Fruit fly (Drosophila melanogaster) whole organism, embryonic: Measurements from ENCODE around the gene CG7912.

Experiments used
- ATbp ChIP-seq: fragments of 200-800 bp; sonication (Bioruptor generic); optimal IDR thresholded peaks from 2 replicates; lab custom pipeline; 2017; ENCODE audit warnings: missing biosample characterization, mild to moderate bottlenecking, missing genetic modification characterization, missing genetic modification reagents
- Ada2b ChIP-seq: fragments of 200-800 bp; sonication (Bioruptor generic); IDR thresholded peaks from 2 replicates; pipeline ENCODE4 v1.3.6; 2022; ENCODE audit warnings: missing biosample characterization, missing genetic modification characterization
- Aef1 ChIP-seq: fragments of 200-800 bp; sonication (Bioruptor generic); IDR thresholded peaks from 3 replicates; pipeline ENCODE4 v1.3.6; 2022; ENCODE audit warnings: missing biosample characterization, missing genetic modification characterization
- Atf3 ChIP-seq: fragments of 200-800 bp; sonication (Bioruptor generic); optimal IDR thresholded peaks from 3 replicates; lab custom pipeline; 2016; ENCODE audit warnings: missing biosample characterization, missing genetic modification characterization
- CG10321 ChIP-seq: fragments of 200-800 bp; sonication (Bioruptor generic); IDR thresholded peaks from 2 replicates; pipeline ENCODE4 v1.3.6; 2022; ENCODE audit warnings: missing biosample characterization, missing genetic modification characterization
- CG12071 ChIP-seq: fragments of 200-800 bp; sonication (Bioruptor generic); optimal IDR thresholded peaks from 3 replicates; lab custom pipeline; 2018; ENCODE audit warnings: missing biosample characterization, mild to moderate bottlenecking, missing genetic modification characterization
- CG13424 ChIP-seq: fragments of 200-800 bp; sonication (Bioruptor generic); optimal IDR thresholded peaks from 2 replicates; lab custom pipeline; 2019; ENCODE audit warnings: missing biosample characterization, mild to moderate bottlenecking, missing genetic modification characterization, moderate library complexity
- CG14014 ChIP-seq: fragments of 200-800 bp; sonication (Bioruptor generic); IDR thresholded peaks from 2 replicates; pipeline ENCODE4 v1.3.6; 2022; ENCODE audit warnings: missing biosample characterization, missing genetic modification characterization
- CG17186 ChIP-seq: fragments of 200-800 bp; sonication (Bioruptor generic); optimal IDR thresholded peaks from 3 replicates; lab custom pipeline; 2017; ENCODE audit warnings: missing biosample characterization, missing genetic modification reagents, missing genetic modification characterization
- CG17361 ChIP-seq: fragments of 200-800 bp; sonication (Bioruptor generic); IDR thresholded peaks from 3 replicates; pipeline ENCODE4 v1.3.6; 2022; ENCODE audit warnings: missing biosample characterization, missing genetic modification characterization
- CG2678 ChIP-seq: fragments of 200-800 bp; sonication (Bioruptor generic); optimal IDR thresholded peaks from 3 replicates; lab custom pipeline; 2019; ENCODE audit warnings: missing biosample characterization, mild to moderate bottlenecking, missing genetic modification characterization, moderate library complexity
- CG3065 ChIP-seq: fragments of 200-800 bp; sonication (Bioruptor generic); optimal IDR thresholded peaks from 2 replicates; lab custom pipeline; 2016; ENCODE audit warnings: missing biosample characterization, missing genetic modification characterization
- CG3726 ChIP-seq: fragments of 200-800 bp; sonication (Bioruptor generic); IDR thresholded peaks from 3 replicates; pipeline ENCODE4, ENCODE4 v1.3.6; 2022; ENCODE audit warnings: missing biosample characterization, missing genetic modification characterization
- CG4730 ChIP-seq: fragments of 200-800 bp; sonication (Bioruptor generic); IDR thresholded peaks from 2 replicates; pipeline ENCODE4 v1.3.6; 2022; ENCODE audit warnings: missing biosample characterization, missing genetic modification characterization
- CG6765 ChIP-seq: fragments of 200-800 bp; sonication (Bioruptor generic); optimal IDR thresholded peaks from 3 replicates; lab custom pipeline; 2017; ENCODE audit warnings: missing biosample characterization, mild to moderate bottlenecking, missing genetic modification characterization
- CG6791 ChIP-seq: fragments of 200-800 bp; sonication (Bioruptor generic); IDR thresholded peaks from 3 replicates; pipeline ENCODE4 v1.3.6; 2022; ENCODE audit warnings: missing biosample characterization, missing genetic modification characterization; ENCODE audit not compliant: partially characterized antibody
- CG6813 ChIP-seq: fragments of 200-800 bp; sonication (Bioruptor generic); optimal IDR thresholded peaks from 2 replicates; lab custom pipeline; 2017; ENCODE audit warnings: missing biosample characterization, missing genetic modification characterization, mild to moderate bottlenecking, moderate library complexity, missing genetic modification reagents
- CG9817 ChIP-seq: fragments of 200-800 bp; sonication (Bioruptor generic); optimal IDR thresholded peaks from 2 replicates; lab custom pipeline; 2018; ENCODE audit warnings: missing biosample characterization, mild to moderate bottlenecking, missing genetic modification characterization, moderate library complexity
- CTCF ChIP-seq: fragments of 200-800 bp; sonication (Bioruptor generic); optimal IDR thresholded peaks from 2 replicates; lab custom pipeline; 2017; ENCODE audit warnings: missing biosample characterization, mild to moderate bottlenecking, missing genetic modification characterization, moderate library complexity
- Dad ChIP-seq: fragments of 200-800 bp; sonication (Bioruptor generic); optimal IDR thresholded peaks from 3 replicates; lab custom pipeline; 2016; ENCODE audit warnings: missing biosample characterization, missing genetic modification characterization
- Doc3 ChIP-seq: fragments of 200-800 bp; sonication (Bioruptor generic); IDR thresholded peaks from 3 replicates; pipeline ENCODE4 v1.3.6; 2022; ENCODE audit warnings: missing biosample characterization, missing genetic modification characterization; ENCODE audit not compliant: partially characterized antibody
- Dref ChIP-seq: fragments of 200-800 bp; sonication (Bioruptor generic); IDR thresholded peaks from 2 replicates; pipeline ENCODE4 v1.3.6; 2022; ENCODE audit warnings: missing biosample characterization, missing genetic modification characterization
- Elba2 ChIP-seq: fragments of 200-800 bp; sonication (Bioruptor generic); optimal IDR thresholded peaks from 3 replicates; lab custom pipeline; 2016; ENCODE audit warnings: missing biosample characterization, missing genetic modification characterization
- Gsc ChIP-seq: fragments of 200-800 bp; sonication (Bioruptor generic); IDR thresholded peaks from 2 replicates; pipeline ENCODE4 v1.3.6; 2022; ENCODE audit warnings: missing biosample characterization, missing genetic modification characterization
- Lim3 ChIP-seq: fragments of 200-800 bp; sonication (Bioruptor generic); IDR thresholded peaks from 2 replicates; pipeline ENCODE4 v1.3.6; 2022; ENCODE audit warnings: missing biosample characterization, missing genetic modification characterization
- Lpt ChIP-seq: fragments of >200 bp; optimal IDR thresholded peaks from 2 replicates; lab custom pipeline; 2018; ENCODE audit warnings: missing biosample characterization, missing genetic modification characterization
- Mes4 ChIP-seq: fragments of 200-800 bp; sonication (Bioruptor generic); optimal IDR thresholded peaks from 2 replicates; lab custom pipeline; 2016; ENCODE audit warnings: missing biosample characterization, missing genetic modification characterization
- Six4 ChIP-seq: fragments of 200-800 bp; sonication (Bioruptor generic); optimal IDR thresholded peaks from 2 replicates; lab custom pipeline; 2016; ENCODE audit warnings: missing biosample characterization, missing genetic modification characterization
- Spps ChIP-seq: fragments of 200-800 bp; sonication (Bioruptor generic); optimal IDR thresholded peaks from 2 replicates; lab custom pipeline; 2018; ENCODE audit warnings: missing biosample characterization, mild to moderate bottlenecking, missing genetic modification characterization
- Xrp1 ChIP-seq: fragments of 200-800 bp; sonication (Bioruptor generic); IDR thresholded peaks from 2 replicates; pipeline ENCODE4 v1.3.6; 2022; ENCODE audit warnings: missing biosample characterization, missing genetic modification characterization
- abd-A ChIP-seq: fragments of 200-800 bp; sonication (Bioruptor generic); optimal IDR thresholded peaks from 3 replicates; lab custom pipeline; 2019; ENCODE audit warnings: missing biosample characterization, mild to moderate bottlenecking, missing genetic modification characterization, moderate library complexity
- ac ChIP-seq: fragments of 200-800 bp; sonication (Bioruptor generic); optimal IDR thresholded peaks from 3 replicates; lab custom pipeline; 2017; ENCODE audit warnings: missing biosample characterization, mild to moderate bottlenecking, missing genetic modification characterization
- ash1 ChIP-seq: fragments of 200-800 bp; sonication (Bioruptor generic); optimal IDR thresholded peaks from 2 replicates; lab custom pipeline; 2018; ENCODE audit warnings: missing biosample characterization, mild to moderate bottlenecking, missing genetic modification characterization
- bcd ChIP-seq: fragments of 200-800 bp; sonication (Bioruptor generic); optimal IDR thresholded peaks from 2 replicates; lab custom pipeline; 2017; ENCODE audit warnings: missing biosample characterization, mild to moderate bottlenecking, missing genetic modification characterization
- btn ChIP-seq: fragments of 200-800 bp; sonication (Bioruptor generic); optimal IDR thresholded peaks from 2 replicates; lab custom pipeline; 2016; ENCODE audit warnings: missing biosample characterization, missing genetic modification characterization
- dm ChIP-seq: fragments of 200-800 bp; sonication (Bioruptor generic); optimal IDR thresholded peaks from 3 replicates; lab custom pipeline; 2016; ENCODE audit warnings: missing biosample characterization, missing genetic modification characterization
- ems ChIP-seq: fragments of 200-800 bp; sonication (Bioruptor generic); optimal IDR thresholded peaks from 3 replicates; lab custom pipeline; 2016; ENCODE audit warnings: missing biosample characterization, missing genetic modification characterization
- fd102C ChIP-seq: fragments of 200-800 bp; sonication (Bioruptor generic); optimal IDR thresholded peaks from 2 replicates; lab custom pipeline; 2018; ENCODE audit warnings: missing biosample characterization, mild to moderate bottlenecking, missing genetic modification characterization, moderate library complexity
- fd3F ChIP-seq: fragments of 200-800 bp; sonication (Bioruptor generic); optimal IDR thresholded peaks from 2 replicates; lab custom pipeline; 2018; ENCODE audit warnings: missing biosample characterization, mild to moderate bottlenecking, missing genetic modification characterization, moderate library complexity
- fd64A ChIP-seq: fragments of 200-800 bp; sonication (Bioruptor generic); optimal IDR thresholded peaks from 3 replicates; lab custom pipeline; 2018; ENCODE audit warnings: missing biosample characterization, mild to moderate bottlenecking, missing genetic modification characterization
- gsb ChIP-seq: fragments of 200-800 bp; sonication (Bioruptor generic); IDR thresholded peaks from 2 replicates; pipeline ENCODE4 v1.3.6; 2022; ENCODE audit warnings: missing biosample characterization, missing genetic modification characterization
- klu ChIP-seq: fragments of 200-800 bp; sonication (Bioruptor generic); IDR thresholded peaks from 2 replicates; pipeline ENCODE4 v1.3.6; 2022; ENCODE audit warnings: missing biosample characterization, missing genetic modification characterization
- pho ChIP-seq: fragments of 200-800 bp; sonication (Bioruptor generic); optimal IDR thresholded peaks from 2 replicates; lab custom pipeline; 2016; ENCODE audit warnings: missing biosample characterization, missing genetic modification characterization
- prd ChIP-seq, 3 experiments: fragments of >200 bp in 2 of 3; fragments of 200-800 bp in 1 of 3; sonication (Bioruptor generic) in 1 of 3; optimal IDR thresholded peaks in 2 of 3; IDR thresholded peaks in 1 of 3; 2 replicates in 2 of 3; 3 replicates in 1 of 3; pipeline versions ENCODE4 v1.3.6 to Lab custom; 2017 to 2022; ENCODE audit warnings: missing biosample characterization in 1 of 3, missing genetic modification characterization in 1 of 3
- pros ChIP-seq: fragments of 200-800 bp; sonication (Bioruptor generic); optimal IDR thresholded peaks from 3 replicates; lab custom pipeline; 2019; ENCODE audit warnings: missing biosample characterization, mild to moderate bottlenecking, missing genetic modification characterization, moderate library complexity
- sc ChIP-seq, 3 experiments: fragments of >200 bp in 2 of 3; fragments of 200-800 bp in 1 of 3; sonication (Bioruptor generic) in 1 of 3; optimal IDR thresholded peaks; 2 replicates in 2 of 3; 3 replicates in 1 of 3; lab custom pipeline; 2017; ENCODE audit warnings: mild to moderate bottlenecking in 1 of 3, missing biosample characterization in 1 of 3, missing genetic modification characterization in 1 of 3, missing genetic modification reagents in 1 of 3
- sens-2 ChIP-seq: fragments of 200-800 bp; sonication (Bioruptor generic); IDR thresholded peaks from 2 replicates; pipeline ENCODE4 v1.3.6; 2022; ENCODE audit warnings: missing biosample characterization, missing genetic modification characterization
- tin ChIP-seq: fragments of 200-800 bp; sonication (Bioruptor generic); optimal IDR thresholded peaks from 3 replicates; lab custom pipeline; 2016; ENCODE audit warnings: missing biosample characterization, missing genetic modification characterization
- z ChIP-seq: fragments of 200-800 bp; sonication (Bioruptor generic); IDR thresholded peaks from 3 replicates; pipeline ENCODE4 v1.3.6; 2022; ENCODE audit warnings: missing biosample characterization, missing genetic modification characterization

CG7912 gene

DNA sequence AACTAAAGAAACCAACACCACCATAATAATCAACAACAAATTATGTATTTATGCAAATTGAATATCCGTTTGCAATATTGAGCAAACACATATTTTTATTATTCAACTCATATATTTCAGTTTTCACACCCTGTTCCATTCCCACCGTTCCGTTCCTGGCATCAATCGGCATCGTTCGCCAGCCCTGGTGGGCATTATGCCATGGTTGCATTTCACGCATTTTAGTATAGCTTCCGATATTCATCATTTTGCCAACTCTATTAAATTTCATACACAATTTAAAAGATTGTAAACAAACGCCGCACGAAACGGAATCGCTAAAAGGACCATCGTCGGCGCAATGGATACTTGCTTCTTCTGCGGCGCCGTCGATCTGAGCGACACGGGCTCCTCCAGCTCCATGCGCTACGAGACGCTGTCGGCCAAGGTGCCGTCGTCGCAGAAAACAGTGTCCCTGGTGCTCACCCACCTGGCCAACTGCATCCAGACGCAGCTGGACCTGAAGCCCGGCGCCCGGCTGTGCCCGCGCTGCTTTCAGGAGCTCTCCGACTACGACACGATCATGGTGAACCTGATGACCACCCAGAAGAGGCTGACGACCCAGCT lies 34.3 kb upstream of the CG7912 start, which contains the start of gene Sry-delta (continued):
- TF ChIP-seq tin (GFP tag; lab: Kevin White, UChicago) (peak; percentile 91), ash1 (GFP tag; lab: Kevin White, UChicago) (peak; percentile 84), Dad (GFP tag; lab: Kevin White, UChicago) (peak; percentile 91), CG17186 (GFP tag; lab: Kevin White, UChicago) (peak; percentile 74), CG3726 (0 out of 3 replicates have a peak, but pooled peaks have one; percentile 49), Lim3 (GFP tag; lab: Robert Waterston, UW) (no peak), fd3F (GFP tag; lab: Kevin White, UChicago) (peak; percentile 3), Six4 (GFP tag; lab: Kevin White, UChicago) (peak; percentile 64), CG9817 (tag; lab: Kevin White, UChicago) (peak; percentile 79), CG10321 (GFP tag; lab: Robert Waterston, UW) (peak; percentile 8; the same call in 1 of the 2 replicates), pros (GFP tag; lab: Kevin White, UChicago) (no peak), ems (GFP tag; lab: Kevin White, UChicago) (peak; percentile 69), Mes4 (GFP tag; lab: Kevin White, UChicago) (peak; percentile 61), Gsc (no peak), Doc3 (GFP tag; lab: Robert Waterston, UW) (peak; percentile 65; the same call in 2 of the 3 replicates), prd (optimal IDR thresholded peaks at IDR 0.05; lab: Kevin White, UChicago) (no peak), prd (GFP tag; IDR thresholded peaks at IDR 0.05; lab: Robert Waterston, UW) (peak; percentile 83), fd64A (GFP tag; lab: Kevin White, UChicago) (no peak), sc (optimal IDR thresholded peaks at IDR 0.05; lab: Kevin White, UChicago) (no peak), sc (GFP tag; optimal IDR thresholded peaks at IDR 0.05; lab: Kevin White, UChicago) (peak; percentile 19), ac (peak; percentile 11), CG4730 (GFP tag; lab: Robert Waterston, UW) (peak; percentile 62), gsb (GFP tag; lab: Robert Waterston, UW) (0 out of 2 replicates have a peak, but pooled peaks have one; percentile 8), ATbp (GFP tag; lab: Kevin White, UChicago) (no peak), sens-2 (GFP tag; lab: Robert Waterston, UW) (peak; percentile 61; the same call in 1 of the 2 replicates), CG12071 (GFP tag; lab: Kevin White, UChicago) (no peak), CG13424 (tag; lab: Kevin White, UChicago) (peak; percentile 72), dm (GFP tag; lab: Kevin White, UChicago) (peak; percentile 82), Spps (tag; lab: Kevin White, UChicago) (peak; percentile 3), Lpt (GFP tag; lab: Kevin White, UChicago) (no peak), Dref (GFP tag; lab: Robert Waterston, UW) (peak; percentile 77), abd-A (no peak), Atf3 (GFP tag; lab: Kevin White, UChicago) (peak; percentile 67), fd102C (GFP tag; lab: Kevin White, UChicago) (peak; percentile 44), CG6813 (GFP tag; lab: Kevin White, UChicago) (peak; percentile 26), CG6765 (peak; percentile 40), z (GFP tag; lab: Robert Waterston, UW) (no peak), CTCF (GFP tag; lab: Kevin White, UChicago) (peak; percentile 16), btn (GFP tag; lab: Kevin White, UChicago) (peak; percentile 38), CG6791 (GFP tag; lab: Robert Waterston, UW) (peak; percentile 76), Elba2 (no peak), bcd (no peak), CG14014 (GFP tag; lab: Robert Waterston, UW) (peak; percentile 61; the same call in 1 of the 2 replicates), pho (GFP tag; lab: Kevin White, UChicago) (peak; percentile 91), Aef1 (GFP tag; lab: Robert Waterston, UW) (peak; percentile 75), Xrp1 (peak; percentile 68; the same call in 1 of the 2 replicates), Ada2b (GFP tag; lab: Robert Waterston, UW) (peak; percentile 77), CG2678 (no peak), CG3065 (GFP tag; lab: Kevin White, UChicago) (peak; percentile 45), klu (peak; percentile 64), CG17361 (GFP tag; lab: Robert Waterston, UW) (peak; percentile 71)
